Fruit fly (Drosophila melanogaster) whole organism, embryonic: ENCODE results near the gene Rab26.
A peak's percentile ranks its signal among the peaks of the same experiment; 100 is the strongest.

Source experiments
- Atf-2 ChIP-seq: fragments of 200-800 bp; sonication (Bioruptor generic); optimal IDR thresholded peaks from 2 replicates; lab custom pipeline; 2016; ENCODE audit warnings: missing biosample characterization, missing genetic modification characterization
- Atf3 ChIP-seq: fragments of 200-800 bp; sonication (Bioruptor generic); optimal IDR thresholded peaks from 3 replicates; lab custom pipeline; 2016; ENCODE audit warnings: missing biosample characterization, missing genetic modification characterization
- Bgb ChIP-seq: fragments of 200-800 bp; sonication (Bioruptor generic); IDR thresholded peaks from 2 replicates; pipeline ENCODE4 v1.3.6; 2022; ENCODE audit warnings: missing biosample characterization, missing genetic modification characterization; ENCODE audit not compliant: partially characterized antibody
- BtbVII ChIP-seq: fragments of 200-800 bp; sonication (Bioruptor generic); optimal IDR thresholded peaks from 3 replicates; lab custom pipeline; 2017; ENCODE audit warnings: missing biosample characterization, mild to moderate bottlenecking, missing genetic modification characterization
- CG10543 ChIP-seq: fragments of 200-800 bp; sonication (Bioruptor generic); optimal IDR thresholded peaks from 3 replicates; lab custom pipeline; 2017; ENCODE audit warnings: missing biosample characterization, mild to moderate bottlenecking, missing genetic modification characterization, moderate library complexity
- CG11456 ChIP-seq: fragments of 200-800 bp; sonication (Bioruptor generic); IDR thresholded peaks from 3 replicates; pipeline ENCODE4 v1.3.6; 2022; ENCODE audit warnings: missing biosample characterization, missing genetic modification characterization
- CG11504 ChIP-seq: fragments of 200-800 bp; sonication (Bioruptor generic); optimal IDR thresholded peaks from 3 replicates; lab custom pipeline; 2019; ENCODE audit warnings: missing biosample characterization, mild to moderate bottlenecking, missing genetic modification characterization, moderate library complexity
- CG11696 ChIP-seq: fragments of 200-800 bp; sonication (Bioruptor generic); IDR thresholded peaks from 2 replicates; pipeline ENCODE4 v1.3.6; 2022; ENCODE audit warnings: missing biosample characterization, missing genetic modification characterization
- CG12155 ChIP-seq: fragments of 200-800 bp; sonication (Bioruptor generic); optimal IDR thresholded peaks from 3 replicates; lab custom pipeline; 2016; ENCODE audit warnings: missing biosample characterization, missing genetic modification characterization
- CG12219 ChIP-seq: fragments of 200-800 bp; sonication (Bioruptor generic); optimal IDR thresholded peaks from 3 replicates; lab custom pipeline; 2018; ENCODE audit warnings: missing biosample characterization, mild to moderate bottlenecking, missing genetic modification characterization
- CG13424 ChIP-seq: fragments of 200-800 bp; sonication (Bioruptor generic); optimal IDR thresholded peaks from 2 replicates; lab custom pipeline; 2019; ENCODE audit warnings: missing biosample characterization, mild to moderate bottlenecking, missing genetic modification characterization, moderate library complexity
- CG2712 ChIP-seq: fragments of 200-800 bp; optimal IDR thresholded peaks from 3 replicates; lab custom pipeline; 2019; ENCODE audit warnings: missing biosample characterization, mild to moderate bottlenecking, missing genetic modification characterization, moderate library complexity
- CG2889 ChIP-seq: fragments of 200-800 bp; sonication (Bioruptor generic); IDR thresholded peaks from 3 replicates; pipeline ENCODE4 v1.3.6; 2022; ENCODE audit warnings: missing biosample characterization, missing genetic modification characterization
- CG32772 ChIP-seq: fragments of 200-800 bp; sonication (Bioruptor generic); IDR thresholded peaks from 2 replicates; pipeline ENCODE4 v1.3.6; 2022; ENCODE audit warnings: missing biosample characterization, missing genetic modification characterization
- CG4854 ChIP-seq: fragments of 200-800 bp; sonication (Bioruptor generic); optimal IDR thresholded peaks from 2 replicates; lab custom pipeline; 2016; ENCODE audit warnings: missing biosample characterization, missing genetic modification characterization, inconsistent platforms
- CG7839 ChIP-seq: fragments of 200-800 bp; sonication (Bioruptor generic); optimal IDR thresholded peaks from 3 replicates; lab custom pipeline; 2018; ENCODE audit warnings: missing biosample characterization, mild to moderate bottlenecking, missing genetic modification characterization, moderate library complexity
- CG9437 ChIP-seq: fragments of 200-800 bp; sonication (Bioruptor generic); optimal IDR thresholded peaks from 2 replicates; lab custom pipeline; 2018; ENCODE audit warnings: missing biosample characterization, mild to moderate bottlenecking, missing genetic modification characterization
- CG9876 ChIP-seq: fragments of 200-800 bp; sonication (Bioruptor generic); optimal IDR thresholded peaks from 2 replicates; lab custom pipeline; 2016; ENCODE audit warnings: missing biosample characterization, missing genetic modification characterization
- Deaf1 ChIP-seq: fragments of 200-800 bp; optimal IDR thresholded peaks from 3 replicates; lab custom pipeline; 2019; ENCODE audit warnings: missing biosample characterization, mild to moderate bottlenecking, missing genetic modification characterization, moderate library complexity
- Fer1 ChIP-seq: fragments of 200-800 bp; sonication (Bioruptor generic); optimal IDR thresholded peaks from 2 replicates; lab custom pipeline; 2017; ENCODE audit warnings: missing biosample characterization, mild to moderate bottlenecking, missing genetic modification characterization
- Fer2 ChIP-seq: fragments of 200-800 bp; sonication (Bioruptor generic); optimal IDR thresholded peaks from 2 replicates; lab custom pipeline; 2018; ENCODE audit warnings: missing biosample characterization, mild to moderate bottlenecking, missing genetic modification characterization, moderate library complexity
- H2.0 ChIP-seq: fragments of 200-800 bp; sonication (Bioruptor generic); IDR thresholded peaks from 2 replicates; pipeline ENCODE4 v1.3.6; 2022; ENCODE audit warnings: missing biosample characterization, missing genetic modification characterization
- NFAT ChIP-seq: fragments of 200-800 bp; sonication (Bioruptor generic); IDR thresholded peaks from 2 replicates; pipeline ENCODE4 v1.3.6; 2022; ENCODE audit warnings: missing biosample characterization, missing genetic modification characterization
- NK7.1 ChIP-seq: fragments of 200-800 bp; sonication (Bioruptor generic); optimal IDR thresholded peaks from 3 replicates; lab custom pipeline; 2016; ENCODE audit warnings: missing biosample characterization, missing genetic modification characterization
- Neu2 ChIP-seq: fragments of 200-800 bp; sonication (Bioruptor generic); optimal IDR thresholded peaks from 3 replicates; lab custom pipeline; 2016; ENCODE audit warnings: missing biosample characterization, missing genetic modification characterization, borderline replicate concordance
- Nf-YB ChIP-seq: fragments of 200-800 bp; sonication (Bioruptor generic); optimal IDR thresholded peaks from 3 replicates; lab custom pipeline; 2019; ENCODE audit warnings: missing biosample characterization, mild to moderate bottlenecking, missing genetic modification characterization, moderate library complexity
- Taf1 ChIP-seq: fragments of 200-800 bp; sonication (Bioruptor generic); IDR thresholded peaks from 2 replicates; pipeline ENCODE4 v1.3.6; 2022; ENCODE audit warnings: missing biosample characterization, missing genetic modification characterization
- Tbp ChIP-seq: fragments of >200 bp; optimal IDR thresholded peaks from 2 replicates; lab custom pipeline; 2018; ENCODE audit warnings: missing biosample characterization, missing genetic modification characterization
- Trl ChIP-seq, 3 experiments: fragments of >200 bp in 2 of 3; fragments of 200-800 bp in 1 of 3; sonication (Bioruptor generic) in 1 of 3; optimal IDR thresholded peaks; 2 replicates in 1 of 3; 3 replicates in 2 of 3; lab custom pipeline; 2016 to 2017; ENCODE audit warnings: missing biosample characterization in 1 of 3, missing genetic modification characterization in 1 of 3
- YL-1 ChIP-seq: fragments of 200-800 bp; sonication (Bioruptor generic); optimal IDR thresholded peaks from 3 replicates; lab custom pipeline; 2017; ENCODE audit warnings: missing biosample characterization, mild to moderate bottlenecking, missing genetic modification characterization
- ase ChIP-seq: fragments of 200-800 bp; sonication (Bioruptor generic); IDR thresholded peaks from 3 replicates; pipeline ENCODE4 v1.3.6; 2022; ENCODE audit warnings: missing biosample characterization, missing genetic modification characterization
- croc ChIP-seq: fragments of 200-800 bp; sonication (Bioruptor generic); conservative IDR thresholded peaks from 3 replicates; pipeline ENCODE4 v1.3.6; 2022; ENCODE audit warnings: missing biosample characterization, missing genetic modification characterization
- crp ChIP-seq, 2 experiments: fragments of 200-800 bp; sonication (Bioruptor generic); optimal IDR thresholded peaks; 2 replicates in 1 of 2; 3 replicates in 1 of 2; lab custom pipeline; 2017; ENCODE audit warnings: missing biosample characterization in 2 of 2, missing genetic modification characterization in 2 of 2, mild to moderate bottlenecking in 1 of 2, moderate library complexity in 1 of 2
- dati ChIP-seq: fragments of 200-800 bp; sonication (Bioruptor generic); IDR thresholded peaks from 2 replicates; pipeline ENCODE4 v1.3.6; 2022; ENCODE audit warnings: missing biosample characterization, missing genetic modification characterization
- ftz-f1 ChIP-seq: fragments of 200-800 bp; sonication (Bioruptor generic); optimal IDR thresholded peaks from 2 replicates; lab custom pipeline; 2016; ENCODE audit warnings: missing biosample characterization, missing genetic modification characterization
- fu2 ChIP-seq: fragments of 200-800 bp; sonication (Bioruptor generic); optimal IDR thresholded peaks from 2 replicates; lab custom pipeline; 2016; ENCODE audit warnings: missing biosample characterization, missing genetic modification characterization
- gcm2 ChIP-seq: fragments of 200-800 bp; sonication (Bioruptor generic); optimal IDR thresholded peaks from 2 replicates; lab custom pipeline; 2016; ENCODE audit warnings: missing biosample characterization, missing genetic modification characterization
- ken ChIP-seq: fragments of 200-800 bp; sonication (Bioruptor generic); IDR thresholded peaks from 3 replicates; pipeline ENCODE4 v1.3.6; 2022; ENCODE audit warnings: missing biosample characterization, missing genetic modification characterization
- lola ChIP-seq, 3 experiments: fragments of >200 bp in 2 of 3; fragments of 200-800 bp in 1 of 3; sonication (Bioruptor generic) in 1 of 3; optimal IDR thresholded peaks; 2 replicates each; lab custom pipeline; 2017 to 2019; ENCODE audit warnings: missing biosample characterization in 3 of 3, missing genetic modification characterization in 3 of 3, mild to moderate bottlenecking in 1 of 3, moderate library complexity in 1 of 3
- pan ChIP-seq, 4 experiments: fragments of >200 bp in 3 of 4; fragments of 200-800 bp in 1 of 4; sonication (Bioruptor generic) in 1 of 4; optimal IDR thresholded peaks in 3 of 4; IDR thresholded peaks in 1 of 4; 2 replicates each; pipeline versions ENCODE4 v1.3.6 to Lab custom; 2017 to 2022; ENCODE audit warnings: missing biosample characterization in 2 of 4, missing genetic modification characterization in 2 of 4, mixed read lengths in 1 of 4
- psq ChIP-seq: fragments of 200-800 bp; sonication (Bioruptor generic); optimal IDR thresholded peaks from 2 replicates; lab custom pipeline; 2017; ENCODE audit warnings: missing biosample characterization, missing genetic modification characterization
- repo ChIP-seq: fragments of 200-800 bp; sonication (Bioruptor generic); optimal IDR thresholded peaks from 2 replicates; lab custom pipeline; 2016; ENCODE audit warnings: missing biosample characterization, missing genetic modification characterization
- tgo ChIP-seq: fragments of 200-800 bp; sonication (Bioruptor generic); IDR thresholded peaks from 3 replicates; pipeline ENCODE4 v1.3.6; 2022; ENCODE audit warnings: missing biosample characterization, missing genetic modification characterization
- tna ChIP-seq: fragments of 200-800 bp; sonication (Bioruptor generic); IDR thresholded peaks from 2 replicates; pipeline ENCODE4 v1.3.6; 2022; ENCODE audit warnings: missing biosample characterization, missing genetic modification characterization; ENCODE audit not compliant: partially characterized antibody
- unpg ChIP-seq: fragments of 200-800 bp; sonication (Bioruptor generic); optimal IDR thresholded peaks from 3 replicates; lab custom pipeline; 2018; ENCODE audit warnings: missing biosample characterization, mild to moderate bottlenecking, missing genetic modification characterization, moderate library complexity
- vnd ChIP-seq: fragments of 200-800 bp; sonication (Bioruptor generic); IDR thresholded peaks from 3 replicates; pipeline ENCODE4 v1.3.6; 2022; ENCODE audit warnings: missing biosample characterization, missing genetic modification characterization; ENCODE audit not compliant: partially characterized antibody
- zen2 ChIP-seq: fragments of 200-800 bp; sonication (Bioruptor generic); IDR thresholded peaks from 3 replicates; pipeline ENCODE4 v1.3.6; 2022; ENCODE audit warnings: missing biosample characterization, missing genetic modification characterization; ENCODE audit not compliant: partially characterized antibody
- zfh1 ChIP-seq: fragments of 200-800 bp; sonication (Bioruptor generic); IDR thresholded peaks from 3 replicates; pipeline ENCODE4 v1.3.6; 2022; ENCODE audit warnings: missing biosample characterization, missing genetic modification characterization

Rab26 gene

DNA sequence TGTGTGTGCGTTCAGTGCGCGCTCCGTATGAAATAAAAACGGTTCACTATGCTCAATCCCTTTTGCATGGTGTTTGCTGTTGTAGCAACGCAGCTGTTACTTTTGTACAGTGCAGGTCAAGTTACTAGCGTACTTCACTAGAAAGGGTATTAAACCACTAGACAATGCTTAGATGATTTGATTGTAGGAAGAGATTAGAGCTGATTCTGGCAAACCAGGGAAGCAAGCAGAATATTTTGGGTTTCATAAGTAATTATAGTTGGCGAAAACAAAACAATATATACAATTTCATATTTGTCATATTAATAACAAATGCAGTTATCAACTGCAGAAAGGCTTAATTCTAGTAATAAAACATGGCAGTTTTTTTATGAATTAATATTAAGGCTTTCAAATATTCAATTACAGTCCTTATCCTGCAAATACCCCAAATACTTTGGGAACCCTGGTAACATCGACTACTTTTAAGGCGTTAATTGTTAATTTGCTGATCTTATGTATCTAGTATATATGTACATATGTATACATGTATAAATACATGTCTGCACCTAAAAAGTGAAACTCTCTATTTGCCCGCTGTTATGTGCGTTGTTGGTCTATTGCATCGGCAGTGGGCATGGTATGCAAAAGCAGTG lies 28.7 kb downstream of the Rab26 start (continued):
- TF ChIP-seq CG2889 (GFP tag; lab: Robert Waterston, UW) (no peak), CG7839 (tag; lab: Kevin White, UChicago) (peak; percentile 78), psq (GFP tag; lab: Kevin White, UChicago) (no peak), dati (GFP tag; lab: Robert Waterston, UW) (no peak), tna (no peak), CG11504 (tag; lab: Kevin White, UChicago) (peak; percentile 78), CG32772 (no peak), CG12155 (GFP tag; lab: Kevin White, UChicago) (peak; percentile 8), Fer1 (GFP tag; lab: Kevin White, UChicago) (no peak), gcm2 (no peak), Atf-2 (GFP tag; lab: Kevin White, UChicago) (no peak), NFAT (GFP tag; lab: Robert Waterston, UW) (no peak), CG11696 (GFP tag; lab: Robert Waterston, UW) (peak; percentile 92), Tbp (GFP tag; lab: Kevin White, UChicago) (no peak), Trl (optimal IDR thresholded peaks at IDR 0.05; lab: Kevin White, UChicago) (peak in 1 of 2 experiments; percentile 26), Trl (GFP tag; optimal IDR thresholded peaks at IDR 0.05; lab: Kevin White, UChicago) (peak; percentile 24), CG12219 (GFP tag; lab: Kevin White, UChicago) (peak; percentile 9), lola (GFP tag; optimal IDR thresholded peaks at IDR 0.05; lab: Kevin White, UChicago) (peak in 1 of 3 experiments; percentile 57), zfh1 (GFP tag; lab: Robert Waterston, UW) (no peak), unpg (peak; percentile 52), CG10543 (GFP tag; lab: Kevin White, UChicago) (no peak), ftz-f1 (GFP tag; lab: Kevin White, UChicago) (no peak), Fer2 (tag; lab: Kevin White, UChicago) (no peak), pan (optimal IDR thresholded peaks at IDR 0.05; lab: Kevin White, UChicago) (no peak), pan (GFP tag; optimal IDR thresholded peaks at IDR 0.05 in 1 of 2, IDR thresholded peaks at IDR 0.05 in 1 of 2) (peak in 1 of 2 experiments; percentile 38), ken (GFP tag; lab: Robert Waterston, UW) (0 out of 3 replicates have a peak, but pooled peaks have one; percentile 38), BtbVII (GFP tag; lab: Kevin White, UChicago) (no peak), CG13424 (tag; lab: Kevin White, UChicago) (peak; percentile 7), zen2 (no peak), repo (no peak), Neu2 (GFP tag; lab: Kevin White, UChicago) (no peak), Nf-YB (GFP tag; lab: Kevin White, UChicago) (no peak), CG4854 (GFP tag; lab: Kevin White, UChicago) (peak; percentile 2), vnd (GFP tag; lab: Robert Waterston, UW) (no peak), ase (no peak), Bgb (GFP tag; lab: Robert Waterston, UW) (no peak), Taf1 (GFP tag; lab: Robert Waterston, UW) (no peak), NK7.1 (GFP tag; lab: Kevin White, UChicago) (no peak), H2.0 (peak; percentile 53; the same call in 1 of the 2 replicates), CG9876 (GFP tag; lab: Kevin White, UChicago) (no peak), Deaf1 (no peak), CG2712 (peak; percentile 34), crp (GFP tag; optimal IDR thresholded peaks at IDR 0.05; lab: Kevin White, UChicago) (peak in 1 of 2 experiments; percentile 5), fu2 (GFP tag; lab: Kevin White, UChicago) (peak; percentile 32), croc (no peak), YL-1 (GFP tag; lab: Kevin White, UChicago) (no peak), CG9437 (GFP tag; lab: Kevin White, UChicago) (peak; percentile 53), Atf3 (GFP tag; lab: Kevin White, UChicago) (peak; percentile 24), tgo (GFP tag; lab: Robert Waterston, UW) (0 out of 3 replicates have a peak, but pooled peaks have one; percentile 17), CG11456 (GFP tag; lab: Robert Waterston, UW) (0 out of 3 replicates have a peak, but pooled peaks have one; percentile 29)
